Fruit fly (Drosophila melanogaster) whole organism, adult: ENCODE data around the gene Nlg4.

Source experiments
- CG11617 ChIP-seq: fragments of 200-800 bp; sonication (Bioruptor generic); optimal IDR thresholded peaks from 2 replicates; lab custom pipeline; 2017; ENCODE audit warnings: mild to moderate bottlenecking, missing biosample characterization, missing genetic modification reagents, missing genetic modification characterization
- CG12768 ChIP-seq: fragments of 200-800 bp; sonication (Bioruptor generic); optimal IDR thresholded peaks from 2 replicates; lab custom pipeline; 2017; ENCODE audit warnings: missing biosample characterization, missing genetic modification characterization, mild to moderate bottlenecking, moderate library complexity, missing genetic modification reagents
- CG14711 ChIP-seq: fragments of 200-800 bp; sonication (Bioruptor generic); optimal IDR thresholded peaks from 2 replicates; lab custom pipeline; 2018; ENCODE audit warnings: missing biosample characterization, mild to moderate bottlenecking, missing genetic modification characterization, moderate library complexity
- CG1620 ChIP-seq: fragments of 200-800 bp; sonication (Bioruptor generic); optimal IDR thresholded peaks from 2 replicates; lab custom pipeline; 2016; ENCODE audit warnings: missing biosample characterization, missing genetic modification characterization
- CG33017 ChIP-seq: fragments of 200-800 bp; sonication (Bioruptor generic); optimal IDR thresholded peaks from 2 replicates; lab custom pipeline; 2018; ENCODE audit warnings: missing biosample characterization, mild to moderate bottlenecking, missing genetic modification characterization, moderate library complexity
- CG5204 ChIP-seq: fragments of 200-800 bp; sonication (Bioruptor generic); optimal IDR thresholded peaks from 2 replicates; lab custom pipeline; 2016; ENCODE audit warnings: missing biosample characterization, missing genetic modification characterization
- CG7045 ChIP-seq: fragments of 200-800 bp; sonication (Bioruptor generic); optimal IDR thresholded peaks from 2 replicates; lab custom pipeline; 2017; ENCODE audit warnings: missing biosample characterization, mild to moderate bottlenecking, missing genetic modification characterization
- CG7101 ChIP-seq: fragments of 200-800 bp; sonication (Bioruptor generic); optimal IDR thresholded peaks from 2 replicates; lab custom pipeline; 2018; ENCODE audit warnings: missing biosample characterization, mild to moderate bottlenecking, missing genetic modification characterization, moderate library complexity
- Clk ChIP-seq: fragments of 200-800 bp; sonication (Bioruptor generic); optimal IDR thresholded peaks from 2 replicates; lab custom pipeline; 2017; ENCODE audit warnings: missing biosample characterization, missing genetic modification characterization
- Crg-1 ChIP-seq: fragments of 200-800 bp; sonication (Bioruptor generic); optimal IDR thresholded peaks from 2 replicates; lab custom pipeline; 2016; ENCODE audit warnings: missing biosample characterization, missing genetic modification characterization
- Hr96 ChIP-seq: fragments of 200-800 bp; sonication (Bioruptor generic); optimal IDR thresholded peaks from 2 replicates; lab custom pipeline; 2016; ENCODE audit warnings: missing biosample characterization, missing genetic modification characterization
- Mnt ChIP-seq: fragments of 200-800 bp; sonication (Bioruptor generic); optimal IDR thresholded peaks from 2 replicates; lab custom pipeline; 2016; ENCODE audit warnings: missing biosample characterization, mild to moderate bottlenecking, missing genetic modification characterization
- bab1 ChIP-seq: fragments of 200-800 bp; sonication (Bioruptor generic); optimal IDR thresholded peaks from 3 replicates; lab custom pipeline; 2019; ENCODE audit warnings: missing biosample characterization, mild to moderate bottlenecking, missing genetic modification characterization, moderate library complexity
- cic ChIP-seq: fragments of 200-800 bp; sonication (Bioruptor generic); optimal IDR thresholded peaks from 2 replicates; lab custom pipeline; 2017; ENCODE audit warnings: missing biosample characterization, mild to moderate bottlenecking, missing genetic modification characterization, moderate library complexity
- cnc ChIP-seq, 2 experiments: fragments of >200 bp; optimal IDR thresholded peaks; 2 replicates each; lab custom pipeline; 2017
- kay ChIP-seq: fragments of 200-800 bp; sonication (Bioruptor generic); peaks from one replicate; lab custom pipeline; 2016; ENCODE audit warnings: missing biosample characterization, missing genetic modification characterization, borderline replicate concordance
- ovo ChIP-seq: fragments of 200-800 bp; sonication (Bioruptor generic); optimal IDR thresholded peaks from 2 replicates; lab custom pipeline; 2016; ENCODE audit warnings: missing biosample characterization, missing genetic modification characterization
- pad ChIP-seq: fragments of 200-800 bp; sonication (Bioruptor generic); optimal IDR thresholded peaks from 3 replicates; lab custom pipeline; 2017; ENCODE audit warnings: missing biosample characterization, missing genetic modification characterization, mild to moderate bottlenecking, moderate library complexity, missing genetic modification reagents
- tj ChIP-seq: fragments of 200-800 bp; sonication (Bioruptor generic); optimal IDR thresholded peaks from 3 replicates; lab custom pipeline; 2017; ENCODE audit warnings: missing biosample characterization, mild to moderate bottlenecking, missing genetic modification characterization, moderate library complexity
- toe ChIP-seq: fragments of 200-800 bp; sonication (Bioruptor generic); optimal IDR thresholded peaks from 2 replicates; lab custom pipeline; 2016; ENCODE audit warnings: missing biosample characterization, missing genetic modification characterization

Gene Nlg4

DNA sequence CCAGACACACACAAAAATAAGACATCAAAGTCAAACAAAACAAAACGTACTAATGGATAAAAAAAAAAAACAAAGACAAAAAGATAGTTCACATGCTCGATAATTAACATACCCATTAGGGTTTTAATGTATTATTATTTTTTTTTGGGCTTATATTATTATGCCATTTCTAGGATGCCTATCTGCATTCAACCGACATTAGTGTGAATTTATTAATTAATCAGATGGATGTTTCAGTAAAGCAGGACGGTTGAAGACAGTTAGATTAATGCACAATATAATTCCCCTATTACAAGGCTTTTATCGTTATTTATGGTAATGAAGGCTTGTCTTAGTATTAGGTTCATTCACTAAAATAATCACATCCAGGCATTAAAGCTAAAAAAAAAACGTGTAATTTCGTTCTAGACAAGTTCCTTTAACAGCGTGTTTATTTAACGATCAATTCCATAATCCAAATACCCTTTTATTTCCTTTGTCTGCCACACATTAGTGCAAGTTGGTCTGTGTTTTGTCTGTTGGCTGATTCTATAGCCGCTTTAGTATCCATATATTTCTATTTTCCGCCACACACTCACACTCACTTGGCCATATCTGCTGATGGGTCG lies 60.7 kb downstream of the Nlg4 start:
- TF ChIP-seq CG11617 (GFP tag; lab: Kevin White, UChicago) = no peak
- no peak for TF ChIP-seq cnc (optimal IDR thresholded peaks at IDR 0.05; lab: Kevin White, UChicago)
- no peak for TF ChIP-seq cic (GFP tag; lab: Kevin White, UChicago)
- TF ChIP-seq CG5204 (GFP tag; lab: Kevin White, UChicago) = no peak
- TF ChIP-seq toe (GFP tag; lab: Kevin White, UChicago) = no peak
- no peak for TF ChIP-seq CG1620
- TF ChIP-seq CG7045 (GFP tag; lab: Kevin White, UChicago) = no peak
- no peak for TF ChIP-seq Crg-1 (GFP tag; lab: Kevin White, UChicago)
- TF ChIP-seq CG14711 (tag; lab: Kevin White, UChicago) = no peak
- TF ChIP-seq bab1 (GFP tag; lab: Kevin White, UChicago) = no peak
- no peak for TF ChIP-seq CG7101 (tag; lab: Kevin White, UChicago)
- TF ChIP-seq CG33017 (tag; lab: Kevin White, UChicago) = no peak
- no peak for TF ChIP-seq tj (GFP tag; lab: Kevin White, UChicago)
- TF ChIP-seq pad = no peak
- TF ChIP-seq CG12768 (GFP tag; lab: Kevin White, UChicago) = no peak

DNA sequence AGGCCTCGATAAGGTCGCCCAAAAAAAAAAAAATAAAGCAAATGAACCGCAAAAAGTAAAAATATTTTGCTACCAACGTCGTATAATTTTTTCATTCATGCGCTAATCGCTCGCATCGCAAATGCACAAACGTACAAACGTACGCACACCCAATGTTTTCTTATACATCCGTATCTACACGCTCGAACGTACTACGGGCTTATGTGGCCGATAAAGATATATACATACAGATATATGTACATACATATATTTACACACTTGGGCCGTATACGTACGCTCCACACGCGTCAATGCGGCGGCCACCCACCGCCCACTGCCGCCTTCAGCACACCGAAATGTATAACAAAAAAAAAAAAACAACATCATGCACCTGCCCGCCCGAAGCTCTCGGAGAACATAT lies 61.4 kb downstream of the Nlg4 start:
- TF ChIP-seq bab1 (GFP tag; lab: Kevin White, UChicago) = no peak
- TF ChIP-seq CG7101 (tag; lab: Kevin White, UChicago) = no peak
- TF ChIP-seq Mnt (GFP tag; lab: Kevin White, UChicago) = no peak
- peak; percentile 23 for TF ChIP-seq kay
- TF ChIP-seq CG5204 (GFP tag; lab: Kevin White, UChicago) = no peak
- no peak for TF ChIP-seq CG33017 (tag; lab: Kevin White, UChicago)
- TF ChIP-seq toe (GFP tag; lab: Kevin White, UChicago) = no peak
- TF ChIP-seq cic (GFP tag; lab: Kevin White, UChicago) = peak; percentile 66
- TF ChIP-seq CG14711 (tag; lab: Kevin White, UChicago) = no peak
- TF ChIP-seq ovo = no peak
- no peak for TF ChIP-seq Hr96 (GFP tag; lab: Kevin White, UChicago)
- TF ChIP-seq CG7045 (GFP tag; lab: Kevin White, UChicago) = no peak
- TF ChIP-seq CG12768 (GFP tag; lab: Kevin White, UChicago) = no peak
- TF ChIP-seq Crg-1 (GFP tag; lab: Kevin White, UChicago) = no peak
- no peak for TF ChIP-seq CG11617 (GFP tag; lab: Kevin White, UChicago)
- no peak for TF ChIP-seq pad

DNA sequence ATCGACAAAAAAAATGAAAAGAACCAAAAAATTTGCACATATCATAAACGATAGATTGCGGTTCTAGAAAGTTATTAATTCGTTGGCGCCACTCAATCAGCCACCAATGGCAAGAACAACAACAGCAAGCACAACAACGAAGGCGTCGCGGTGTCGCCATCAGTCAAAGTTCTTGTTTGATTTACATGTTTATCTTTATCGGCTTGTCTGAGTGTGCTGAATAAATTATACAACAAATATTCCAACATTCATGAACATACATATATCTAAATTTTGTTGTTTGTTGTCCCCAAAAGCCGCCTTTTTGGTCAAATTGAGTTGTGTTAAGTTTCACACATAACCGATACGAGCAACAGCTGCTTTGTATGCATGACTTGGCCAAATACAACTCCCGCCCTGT lies 69.0 kb downstream of the Nlg4 start:
- no peak for TF ChIP-seq cic (GFP tag; lab: Kevin White, UChicago)
- no peak for TF ChIP-seq Crg-1 (GFP tag; lab: Kevin White, UChicago)
- TF ChIP-seq CG14711 (tag; lab: Kevin White, UChicago) = no peak
- TF ChIP-seq pad = no peak
- TF ChIP-seq ovo = no peak
- no peak for TF ChIP-seq tj (GFP tag; lab: Kevin White, UChicago)
- TF ChIP-seq CG7101 (tag; lab: Kevin White, UChicago) = no peak
- no peak for TF ChIP-seq Hr96 (GFP tag; lab: Kevin White, UChicago)
- no peak for TF ChIP-seq CG33017 (tag; lab: Kevin White, UChicago)

DNA sequence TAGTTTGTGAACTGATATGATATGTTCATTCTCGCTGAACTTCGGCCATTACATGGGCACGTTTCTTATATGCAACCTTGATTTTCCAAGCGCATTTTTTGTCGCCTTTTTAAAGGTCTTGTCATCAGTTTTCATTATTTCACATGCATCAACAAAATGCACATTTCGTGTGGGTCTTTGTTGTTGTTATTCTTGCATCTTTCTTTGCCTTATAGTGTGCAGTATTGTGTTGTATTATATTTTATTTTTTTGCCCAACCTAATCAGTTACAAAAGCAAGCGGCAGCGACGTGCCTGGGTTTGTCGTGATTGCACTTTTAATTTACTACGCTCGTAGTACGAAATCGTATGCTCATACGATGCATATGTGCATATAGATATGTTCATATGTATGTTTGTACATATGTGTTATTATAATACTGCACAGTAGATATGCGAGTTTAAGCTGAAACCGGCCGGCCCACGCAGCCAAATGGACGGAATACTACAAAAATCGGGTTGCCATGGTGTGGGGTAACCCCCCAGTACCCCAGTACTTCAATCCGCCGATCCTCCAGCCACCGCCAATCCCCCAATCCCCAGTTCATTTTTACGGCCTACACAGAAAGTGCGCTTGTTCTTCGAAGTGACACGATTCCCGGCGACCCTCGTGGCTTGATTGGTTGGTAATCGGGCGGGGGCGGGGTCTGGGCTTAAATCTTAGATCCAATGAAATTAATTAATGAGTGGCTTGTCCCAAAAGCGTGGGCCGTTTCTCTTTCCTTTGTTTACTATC lies 70.1 kb downstream of the Nlg4 start:
- TF ChIP-seq CG14711 (tag; lab: Kevin White, UChicago) (no peak), pad (no peak), ovo (no peak), toe (GFP tag; lab: Kevin White, UChicago) (no peak), Hr96 (GFP tag; lab: Kevin White, UChicago) (no peak), kay (peak; percentile 61), bab1 (GFP tag; lab: Kevin White, UChicago) (peak; percentile 41), CG7101 (tag; lab: Kevin White, UChicago) (no peak), cic (GFP tag; lab: Kevin White, UChicago) (peak; percentile 95), Mnt (GFP tag; lab: Kevin White, UChicago) (peak; percentile 28), CG5204 (GFP tag; lab: Kevin White, UChicago) (no peak), cnc (optimal IDR thresholded peaks at IDR 0.05; lab: Kevin White, UChicago) (no peak), CG7045 (GFP tag; lab: Kevin White, UChicago) (no peak), tj (GFP tag; lab: Kevin White, UChicago) (peak; percentile 99), CG33017 (tag; lab: Kevin White, UChicago) (no peak), Clk (GFP tag; lab: Kevin White, UChicago) (no peak), CG1620 (no peak), Crg-1 (GFP tag; lab: Kevin White, UChicago) (no peak), CG12768 (GFP tag; lab: Kevin White, UChicago) (peak; percentile 29), CG11617 (GFP tag; lab: Kevin White, UChicago) (no peak)

DNA sequence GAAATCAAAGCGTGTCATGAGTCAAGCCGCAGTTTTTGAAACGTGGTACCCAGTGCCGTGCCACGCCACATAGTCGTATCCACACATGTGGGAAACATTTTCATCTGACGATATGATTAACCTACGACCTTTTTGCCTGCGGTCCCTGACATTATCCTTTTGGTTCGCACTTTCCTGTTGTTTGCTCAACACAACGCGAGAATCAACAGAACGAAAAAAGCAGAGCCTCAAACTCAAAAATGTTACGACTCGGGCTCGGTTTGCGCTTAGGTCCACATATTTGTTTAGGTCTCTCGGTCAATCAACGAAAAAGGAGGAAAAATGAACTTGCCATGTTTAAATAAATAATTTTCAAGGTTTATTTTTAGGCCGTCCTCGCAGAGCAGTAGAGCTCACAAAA lies 71.4 kb downstream of the Nlg4 start:
- TF ChIP-seq CG5204 (GFP tag; lab: Kevin White, UChicago) = no peak
- no peak for TF ChIP-seq Mnt (GFP tag; lab: Kevin White, UChicago)

DNA sequence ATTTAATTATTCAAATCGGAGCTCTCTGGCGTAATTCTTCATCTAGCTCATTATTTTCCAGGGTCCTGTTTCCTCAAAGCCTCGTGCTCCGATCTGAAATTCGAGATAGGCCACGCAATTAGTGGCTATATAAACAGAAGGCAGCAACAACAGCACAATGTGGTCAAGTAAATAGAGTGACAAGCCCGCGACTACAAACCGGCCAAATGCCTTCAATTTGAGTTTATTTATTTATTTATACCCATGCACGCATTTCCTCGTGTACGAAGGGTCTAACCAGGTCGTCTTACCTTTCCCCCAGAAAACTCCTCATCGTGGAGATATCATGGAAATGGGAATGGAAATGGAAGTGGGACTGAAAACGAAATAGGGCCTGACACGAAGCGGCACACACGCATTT lies 72.2 kb downstream of the Nlg4 start:
- TF ChIP-seq Mnt (GFP tag; lab: Kevin White, UChicago) = no peak
- no peak for TF ChIP-seq cnc (optimal IDR thresholded peaks at IDR 0.05; lab: Kevin White, UChicago)
